Worm (Caenorhabditis elegans) whole organism, L3 larva: ENCODE data around the gene B0334.10.

Experiments used
- daf-12 ChIP-seq: fragments of 150-350 bp; optimal IDR thresholded peaks from 2 replicates; lab custom pipeline; 2014; ENCODE audit warnings: missing biosample characterization, missing genetic modification reagents, missing genetic modification characterization
- elt-3 ChIP-seq, 3 experiments: fragments of 150-350 bp in 1 of 3; sonication (generic microtip) in 2 of 3; optimal IDR thresholded peaks; 2 replicates in 2 of 3; 4 replicates in 1 of 3; lab custom pipeline; 2014 to 2017; ENCODE audit warnings: missing biosample characterization in 3 of 3, missing genetic modification characterization in 3 of 3
- nhr-11 ChIP-seq: fragments of 150-350 bp; optimal IDR thresholded peaks from 2 replicates; lab custom pipeline; 2014; ENCODE audit warnings: missing biosample characterization, missing genetic modification characterization
- nhr-12 ChIP-seq: fragments of 150-350 bp; optimal IDR thresholded peaks from 2 replicates; lab custom pipeline; 2014; ENCODE audit warnings: missing biosample characterization, missing genetic modification characterization
- nhr-237 ChIP-seq: fragments of 150-350 bp; optimal IDR thresholded peaks from 2 replicates; lab custom pipeline; 2014; ENCODE audit warnings: missing biosample characterization, missing genetic modification characterization
- nhr-43 ChIP-seq: sonication (generic microtip); optimal IDR thresholded peaks from 2 replicates; lab custom pipeline; 2016; ENCODE audit warnings: mild to moderate bottlenecking, missing genetic modification characterization, missing compliant biosample characterization; ENCODE audit not compliant: poor library complexity, severe bottlenecking
- nhr-76 ChIP-seq: fragments of 150-350 bp; sonication (generic microtip); optimal IDR thresholded peaks from 5 replicates; lab custom pipeline; 2014; ENCODE audit warnings: missing biosample characterization, missing genetic modification characterization
- skn-1 ChIP-seq: fragments of 150-350 bp; optimal IDR thresholded peaks from 2 replicates; lab custom pipeline; 2014; ENCODE audit warnings: missing biosample characterization, missing genetic modification characterization
- snpc-4 ChIP-seq: fragments of 150-350 bp; optimal IDR thresholded peaks from 2 replicates; lab custom pipeline; 2014; ENCODE audit warnings: missing biosample characterization, missing genetic modification characterization
- tbx-2 ChIP-seq: sonication (generic microtip); optimal IDR thresholded peaks from 2 replicates; lab custom pipeline; 2016; ENCODE audit warnings: mild to moderate bottlenecking, missing genetic modification characterization, missing compliant biosample characterization
- zag-1 ChIP-seq: fragments of 150-350 bp; optimal IDR thresholded peaks from 2 replicates; lab custom pipeline; 2014; ENCODE audit warnings: missing biosample characterization, missing genetic modification characterization

DNA sequence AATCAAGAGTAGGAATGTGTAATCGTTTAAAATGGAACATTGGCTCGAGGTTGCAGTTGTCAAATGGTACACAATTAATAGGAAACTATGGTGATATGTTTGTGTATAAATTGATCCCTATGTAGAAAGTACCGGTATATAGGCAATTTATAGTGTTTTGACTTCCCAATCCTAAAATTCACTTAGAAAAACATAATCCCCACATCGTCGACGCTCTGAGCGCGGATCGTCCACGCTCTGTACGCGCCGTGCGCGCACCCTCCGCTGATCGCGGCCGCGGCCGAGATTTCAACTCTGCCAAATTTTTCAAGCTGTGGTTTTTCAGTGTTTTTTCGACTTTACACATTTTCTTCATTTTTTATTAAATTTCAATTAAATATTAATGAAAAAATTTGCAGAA, 38.1 kb downstream of the B0334.10 start, which contains the start of gene F54D5.17:
- no peak for TF ChIP-seq zag-1 (tag; lab: Kevin White, UChicago)
- TF ChIP-seq nhr-237, result no peak
- no peak for TF ChIP-seq snpc-4 (tag; lab: Kevin White, UChicago)
- TF ChIP-seq nhr-43 (tag; lab: Kevin White, UChicago), result no peak
- no peak for TF ChIP-seq nhr-11 (tag; lab: Kevin White, UChicago)
- no peak for TF ChIP-seq daf-12 (tag; lab: Kevin White, UChicago)
- TF ChIP-seq skn-1, result no peak
- TF ChIP-seq tbx-2 (tag; lab: Kevin White, UChicago), result no peak
- TF ChIP-seq elt-3 (tag; optimal IDR thresholded peaks at IDR 0.05; lab: Kevin White, UChicago), result no peak
- TF ChIP-seq nhr-76 (tag; lab: Kevin White, UChicago), result no peak
- no peak for TF ChIP-seq nhr-12
